Fruit fly (Drosophila melanogaster) Kc167 (cell line): Measurements from ENCODE around the gene CG13855.

Source experiments
- h ChIP-seq: fragments of >200 bp; optimal IDR thresholded peaks from 3 replicates; lab custom pipeline; 2018; ENCODE audit warnings: missing external identifiers
- psq ChIP-seq: fragments of >200 bp; optimal IDR thresholded peaks from 2 replicates; lab custom pipeline; 2017; ENCODE audit warnings: missing external identifiers

dm6 chr3R:22365660-22366195, 40.0 kb upstream of the CG13855 start, which contains the start of gene CG5382:
- no peak for TF ChIP-seq h (lab: Kevin White, UChicago)
- no peak for TF ChIP-seq psq (lab: Kevin White, UChicago)
